Worm (Caenorhabditis elegans): ENCODE measurements around the gene C09B9.1.

ce11 chrIV:5012241-5012640 lies 25.3 kb upstream of the C09B9.1 start, which contains the start of gene srm-1:
- no peak for TF ChIP-seq unc-62 (GFP tag; optimal IDR thresholded peaks at IDR 0.05)
- no peak for TF ChIP-seq nhr-28 (tag; optimal IDR thresholded peaks at IDR 0.05)
- TF ChIP-seq nhr-12 (tag; optimal IDR thresholded peaks at IDR 0.05) = no peak
- no peak for TF ChIP-seq blmp-1 (tag; optimal IDR thresholded peaks at IDR 0.05)
- TF ChIP-seq nhr-76 (tag; optimal IDR thresholded peaks at IDR 0.05) = no peak
- TF ChIP-seq pha-4 (tag; optimal IDR thresholded peaks at IDR 0.05) = no peak
- TF ChIP-seq lin-13 (tag; optimal IDR thresholded peaks at IDR 0.05) = no peak
- no peak for TF ChIP-seq mep-1 (tag; optimal IDR thresholded peaks at IDR 0.05)
- TF ChIP-seq lin-32 (GFP tag; optimal IDR thresholded peaks at IDR 0.05) = no peak
- TF ChIP-seq unc-39 (tag; optimal IDR thresholded peaks at IDR 0.05) = no peak
- TF ChIP-seq elt-3 (tag; optimal IDR thresholded peaks at IDR 0.05) = no peak
- no peak for TF ChIP-seq elt-1 (tag; optimal IDR thresholded peaks at IDR 0.05; ENCODE audit: borderline replicate concordance, insufficient read depth)

Measured in whole organism, mixed stage, embryonic.